Fruit fly (Drosophila melanogaster): ENCODE results near the gene CG33090.

DNA sequence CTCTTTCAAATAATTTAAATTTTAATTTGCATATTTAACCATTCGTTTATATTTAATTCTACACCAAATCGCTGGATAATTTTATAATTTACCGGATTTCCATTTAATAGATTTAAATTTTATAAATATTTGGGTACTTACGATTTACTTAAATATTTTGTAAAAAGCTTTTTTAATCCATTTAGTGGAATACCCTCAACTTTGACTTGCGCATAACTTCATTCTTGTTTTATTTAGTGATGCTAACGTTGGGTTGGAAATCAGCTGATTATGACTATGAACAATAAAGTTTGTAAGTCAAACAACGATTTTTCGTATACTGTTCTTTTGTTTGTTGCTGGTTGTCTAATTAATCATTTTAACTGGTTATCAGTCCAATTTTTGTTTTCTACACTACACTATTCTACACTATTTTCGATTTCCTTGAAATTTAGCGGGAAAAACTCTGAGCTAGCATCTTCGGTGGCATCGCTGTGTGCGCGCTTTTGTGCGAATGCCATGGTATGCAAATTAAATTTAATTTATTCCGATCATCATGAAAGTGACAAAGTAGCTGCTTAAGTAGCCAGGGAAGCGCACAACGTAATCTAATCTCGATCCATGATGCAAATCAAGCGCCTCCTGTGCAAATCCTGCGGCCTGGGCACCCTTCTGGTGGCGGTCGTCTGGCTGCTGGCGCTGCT lies 25.0 kb downstream of the CG33090 start, which contains the start of gene Pgant35A:
- TF ChIP-seq Hr78 (GFP tag; optimal IDR thresholded peaks at IDR 0.05) (no peak), Abd-B (GFP tag; optimal IDR thresholded peaks at IDR 0.05) (no peak), HLH106 (tag; optimal IDR thresholded peaks at IDR 0.05) (peak; percentile 38), usp (GFP tag; optimal IDR thresholded peaks at IDR 0.05) (no peak), Jra (GFP tag; optimal IDR thresholded peaks at IDR 0.05) (peak; percentile 13), fru (GFP tag; optimal IDR thresholded peaks at IDR 0.05) (peak; percentile 30), GATAd (GFP tag; optimal IDR thresholded peaks at IDR 0.05) (no peak), Sp1 (GFP tag; optimal IDR thresholded peaks at IDR 0.05) (peak; percentile 34), Vsx2 (GFP tag; optimal IDR thresholded peaks at IDR 0.05; ENCODE audit: partially characterized antibody) (no peak)
